Fruit fly (Drosophila melanogaster): ENCODE measurements around the gene CG11262.
A peak's percentile ranks its signal among the peaks of the same experiment; 100 is the strongest.

The CG11262 gene

DNA sequence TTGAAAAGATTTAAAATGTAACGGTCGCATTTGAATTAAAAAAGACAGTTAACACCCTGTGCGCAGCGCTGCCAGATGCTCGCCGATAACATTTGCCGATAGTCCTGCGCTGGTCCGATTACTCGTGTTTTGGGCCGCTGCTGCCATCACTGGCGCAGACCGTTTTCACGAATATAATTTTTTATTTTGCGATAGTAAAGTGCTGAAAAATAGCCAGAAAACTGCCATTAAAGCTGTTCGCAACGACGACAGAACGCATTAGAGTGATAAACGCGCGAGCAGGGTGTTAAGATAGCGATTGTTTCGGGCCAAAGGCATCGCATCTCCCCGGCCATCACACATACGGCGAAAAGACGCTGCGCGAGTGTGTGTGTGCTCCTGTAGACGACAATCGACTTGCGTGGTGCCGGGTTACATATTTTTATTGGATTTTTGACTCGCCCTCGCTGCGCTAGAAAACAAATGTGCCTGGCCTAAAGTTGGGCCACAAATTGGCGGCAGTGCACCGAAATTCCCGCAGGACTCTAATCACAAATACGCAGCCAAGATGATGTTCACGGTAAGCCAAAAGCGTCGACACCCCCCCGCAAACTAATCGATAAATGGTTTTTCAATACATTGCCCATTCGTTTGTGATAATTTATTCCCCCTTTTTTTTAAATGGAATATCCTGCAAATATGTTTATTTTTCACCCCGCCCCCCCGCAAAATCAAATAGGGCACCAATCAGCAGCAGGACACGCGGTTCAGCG, 41.9 kb downstream of the CG11262 start, which contains the start of gene Srrm1 (continued):
- TF ChIP-seq dan (GFP tag; IDR thresholded peaks at IDR 0.05) = no peak
- TF ChIP-seq disco-r (GFP tag; optimal IDR thresholded peaks at IDR 0.05) = no peak
- peak; percentile 16 for TF ChIP-seq az2 (GFP tag; optimal IDR thresholded peaks at IDR 0.05)
- peak; percentile 83 for TF ChIP-seq sug (tag; optimal IDR thresholded peaks at IDR 0.05)
- no peak for TF ChIP-seq CG10366 (GFP tag; IDR thresholded peaks at IDR 0.05)
- peak; percentile 54; the same call in 2 of the 3 replicates for TF ChIP-seq CG34422 (GFP tag; IDR thresholded peaks at IDR 0.05)
- TF ChIP-seq CG4820 (GFP tag; optimal IDR thresholded peaks at IDR 0.05) = peak; percentile 21
- peak; percentile 10 for TF ChIP-seq ERR (GFP tag; optimal IDR thresholded peaks at IDR 0.05)
- peak; percentile 81 for TF ChIP-seq CG3847 (GFP tag; IDR thresholded peaks at IDR 0.05)
- peak; percentile 69 for TF ChIP-seq chn (GFP tag; optimal IDR thresholded peaks at IDR 0.05)
- peak; percentile 78 for TF ChIP-seq Sin3A (optimal IDR thresholded peaks at IDR 0.05)
- TF ChIP-seq CG10654 (GFP tag; optimal IDR thresholded peaks at IDR 0.05) = peak; percentile 25
- peak; percentile 17 for TF ChIP-seq Atf-2 (GFP tag; optimal IDR thresholded peaks at IDR 0.05)
- peak; percentile 50 for TF ChIP-seq jumu (GFP tag; optimal IDR thresholded peaks at IDR 0.05)
- no peak for TF ChIP-seq CG11696 (GFP tag; IDR thresholded peaks at IDR 0.05)
- peak; percentile 87 for TF ChIP-seq hbn (GFP tag; IDR thresholded peaks at IDR 0.05; ENCODE audit: partially characterized antibody)
- no peak for TF ChIP-seq sd (tag; optimal IDR thresholded peaks at IDR 0.05)
- peak; percentile 27 for TF ChIP-seq CG12769 (tag; optimal IDR thresholded peaks at IDR 0.05)
- peak; percentile 29; the same call in 1 of the 2 replicates for TF ChIP-seq CG9215 (GFP tag; IDR thresholded peaks at IDR 0.05)
- TF ChIP-seq Oaz (GFP tag; IDR thresholded peaks at IDR 0.05) = no peak
- TF ChIP-seq twi (tag; optimal IDR thresholded peaks at IDR 0.05) = peak; percentile 5
- TF ChIP-seq YL-1 (GFP tag; optimal IDR thresholded peaks at IDR 0.05) = peak; percentile 86
- TF ChIP-seq Hr51 (GFP tag; optimal IDR thresholded peaks at IDR 0.05) = peak in 1 of 2 experiments; percentile 48
- TF ChIP-seq CG9932 (GFP tag; IDR thresholded peaks at IDR 0.05) = peak; percentile 71
- no peak for TF ChIP-seq Sox102F (GFP tag; optimal IDR thresholded peaks at IDR 0.05)
- TF ChIP-seq cad (GFP tag; optimal IDR thresholded peaks at IDR 0.05) = peak; percentile 71
- TF ChIP-seq lbe (GFP tag; optimal IDR thresholded peaks at IDR 0.05) = peak; percentile 30
- peak; percentile 48 for TF ChIP-seq CG12155 (GFP tag; optimal IDR thresholded peaks at IDR 0.05)
- TF ChIP-seq Xrp1 (GFP tag; IDR thresholded peaks at IDR 0.05) = 0 out of 2 replicates have a peak, but pooled peaks have one; percentile 10
- TF ChIP-seq Gsc (GFP tag; IDR thresholded peaks at IDR 0.05) = no peak
- TF ChIP-seq zfh1 (GFP tag; IDR thresholded peaks at IDR 0.05) = peak; percentile 71
- TF ChIP-seq her (GFP tag; optimal IDR thresholded peaks at IDR 0.05) = peak; percentile 51
- peak; percentile 6 for TF ChIP-seq CG16863 (GFP tag; optimal IDR thresholded peaks at IDR 0.05)
- peak; percentile 93 for TF ChIP-seq Bgb (GFP tag; IDR thresholded peaks at IDR 0.05; ENCODE audit: partially characterized antibody)
- peak; percentile 53 for TF ChIP-seq Xbp1 (GFP tag; optimal IDR thresholded peaks at IDR 0.05)
- TF ChIP-seq CG34224 (GFP tag; IDR thresholded peaks at IDR 0.05; ENCODE audit: partially characterized antibody) = peak; percentile 86
- peak; percentile 25 for TF ChIP-seq gem (tag; optimal IDR thresholded peaks at IDR 0.05)
- TF ChIP-seq CG30020 (tag; optimal IDR thresholded peaks at IDR 0.05) = peak; percentile 45
- peak; percentile 70 for TF ChIP-seq CG2129 (GFP tag; IDR thresholded peaks at IDR 0.05; ENCODE audit: partially characterized antibody)
- peak; percentile 28 for TF ChIP-seq bab2 (GFP tag; optimal IDR thresholded peaks at IDR 0.05)
- TF ChIP-seq croc (GFP tag; conservative IDR thresholded peaks at IDR 0.05) = no peak
- TF ChIP-seq CoRest (tag; optimal IDR thresholded peaks at IDR 0.05) = peak; percentile 65
- peak; percentile 85 for TF ChIP-seq CG2116 (GFP tag; optimal IDR thresholded peaks at IDR 0.05)
- peak; percentile 25 for TF ChIP-seq pfk (GFP tag; optimal IDR thresholded peaks at IDR 0.05)
- peak; percentile 94 for TF ChIP-seq Med (GFP tag)
- peak; percentile 82 for TF ChIP-seq CHES-1-like (GFP tag; optimal IDR thresholded peaks at IDR 0.05)
- peak; percentile 67 for TF ChIP-seq trem (tag; optimal IDR thresholded peaks at IDR 0.05)
- no peak for TF ChIP-seq CG17912 (GFP tag; optimal IDR thresholded peaks at IDR 0.05)
- peak; percentile 31 for TF ChIP-seq CG9876 (GFP tag; optimal IDR thresholded peaks at IDR 0.05)
- peak; percentile 39 for TF ChIP-seq ftz-f1 (GFP tag; optimal IDR thresholded peaks at IDR 0.05)

All from whole organism, embryonic.